Worm (Caenorhabditis elegans) whole organism, mixed stage, embryonic: ENCODE measurements around the gene C33D3.4.

ENCODE experiments used
- M03D4.4 ChIP-seq: sonication (generic microtip); optimal IDR thresholded peaks from 2 replicates; lab custom pipeline; 2017; ENCODE audit warnings: mild to moderate bottlenecking, missing genetic modification characterization, missing compliant biosample characterization
- ceh-39 ChIP-seq: fragments of 150-350 bp; optimal IDR thresholded peaks from 2 replicates; lab custom pipeline; 2014; ENCODE audit warnings: missing biosample characterization, missing genetic modification characterization
- lin-32 ChIP-seq: fragments of 200-800 bp; sonication (Bioruptor generic); optimal IDR thresholded peaks from 2 replicates; lab custom pipeline; 2018; ENCODE audit warnings: mild to moderate bottlenecking, missing genetic modification characterization, missing compliant biosample characterization
- nhr-12 ChIP-seq: fragments of 150-350 bp; optimal IDR thresholded peaks from 2 replicates; lab custom pipeline; 2014; ENCODE audit warnings: missing biosample characterization, missing genetic modification characterization
- pha-4 ChIP-seq: fragments of 150-350 bp; optimal IDR thresholded peaks from 2 replicates; lab custom pipeline; 2018; ENCODE audit warnings: missing biosample characterization, missing genetic modification reagents, missing genetic modification characterization
- sem-2 ChIP-seq: fragments of 200-800 bp; sonication (Bioruptor generic); optimal IDR thresholded peaks from 2 replicates; lab custom pipeline; 2018; ENCODE audit warnings: mild to moderate bottlenecking, missing genetic modification characterization, missing compliant biosample characterization
- sptf-1 ChIP-seq: sonication (generic microtip); optimal IDR thresholded peaks from 2 replicates; lab custom pipeline; 2017; ENCODE audit warnings: mild to moderate bottlenecking, missing genetic modification characterization, moderate library complexity, missing compliant biosample characterization
- ztf-11 ChIP-seq: fragments of 150-350 bp; optimal IDR thresholded peaks from 2 replicates; lab custom pipeline; 2014; ENCODE audit warnings: missing biosample characterization, missing genetic modification characterization

Gene C33D3.4

DNA sequence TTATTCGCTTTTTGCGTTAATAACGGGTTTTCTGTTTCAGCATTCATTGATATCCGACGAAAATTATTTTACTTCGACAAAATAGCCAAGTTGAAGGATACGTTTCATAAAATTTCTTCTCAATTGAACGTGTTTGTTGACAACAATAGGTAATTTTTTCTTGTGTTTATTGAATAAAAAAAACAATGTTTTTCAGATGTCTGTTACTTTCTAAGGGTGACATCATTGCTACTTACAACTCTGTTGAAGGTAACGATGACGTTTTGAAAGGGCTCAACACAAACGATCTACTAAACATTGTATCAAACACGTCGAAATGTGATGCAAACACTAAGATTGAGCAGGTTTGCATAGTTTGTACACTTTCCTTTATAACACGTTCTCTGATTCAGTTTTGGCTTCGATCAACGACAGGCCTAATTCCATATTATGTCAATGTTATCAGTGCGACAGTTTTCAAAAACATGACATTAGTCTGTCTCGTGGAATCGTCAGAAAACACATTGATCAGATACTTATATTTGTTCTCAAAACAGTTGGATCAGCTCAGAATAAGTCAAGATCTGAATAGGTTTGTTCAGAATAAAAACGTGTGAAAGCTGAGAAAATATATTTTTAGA is 45.9 kb downstream of the C33D3.4 start:
- no peak for TF ChIP-seq pha-4 (tag; lab: Kevin White, UChicago)
- TF ChIP-seq ceh-39 (tag; lab: Kevin White, UChicago): no peak
- TF ChIP-seq ztf-11 (tag; lab: Kevin White, UChicago): no peak
- TF ChIP-seq lin-32 (GFP tag; lab: Kevin White, UChicago): no peak
- TF ChIP-seq sptf-1 (tag; lab: Kevin White, UChicago): no peak
- no peak for TF ChIP-seq nhr-12 (tag; lab: Kevin White, UChicago)
- TF ChIP-seq M03D4.4 (tag; lab: Kevin White, UChicago): no peak
- TF ChIP-seq sem-2 (GFP tag; lab: Kevin White, UChicago): no peak
